Worm (Caenorhabditis elegans) whole organism, early embryonic: ENCODE data around the gene F46H6.5.

ENCODE experiments used
- B0310.2 ChIP-seq: sonication (generic microtip); optimal IDR thresholded peaks from 2 replicates; lab custom pipeline; 2016; ENCODE audit warnings: mild to moderate bottlenecking, missing genetic modification characterization, missing compliant biosample characterization
- aly-1 ChIP-seq: sonication (generic microtip); optimal IDR thresholded peaks from 2 replicates; lab custom pipeline; 2016; ENCODE audit warnings: missing genetic modification characterization, missing compliant biosample characterization
- ama-1 ChIP-seq: fragments of 150-350 bp; optimal IDR thresholded peaks from 2 replicates; lab custom pipeline; 2014
- ceh-13 ChIP-seq: fragments of 200-800 bp; sonication (Bioruptor generic); optimal IDR thresholded peaks from 2 replicates; lab custom pipeline; 2018; ENCODE audit warnings: mild to moderate bottlenecking, missing genetic modification characterization, missing compliant biosample characterization
- ceh-36 ChIP-seq: sonication (generic microtip); optimal IDR thresholded peaks from 2 replicates; lab custom pipeline; 2016; ENCODE audit warnings: missing genetic modification characterization, inconsistent platforms, missing compliant biosample characterization
- ets-7 ChIP-seq: sonication (generic microtip); optimal IDR thresholded peaks from 2 replicates; lab custom pipeline; 2016; ENCODE audit warnings: missing genotype, missing genetic modification characterization, missing compliant biosample characterization
- flt-1 ChIP-seq: fragments of 200-800 bp; sonication (Bioruptor generic); IDR thresholded peaks from 2 replicates; pipeline ENCODE4 v1.3.6; 2022; ENCODE audit warnings: missing genetic modification characterization, missing compliant biosample characterization
- hmbx-1 ChIP-seq: sonication (generic microtip); optimal IDR thresholded peaks from 2 replicates; lab custom pipeline; 2016; ENCODE audit warnings: mild to moderate bottlenecking, missing genetic modification characterization, missing compliant biosample characterization
- hnd-1 ChIP-seq: sonication (generic microtip); optimal IDR thresholded peaks from 2 replicates; lab custom pipeline; 2016; ENCODE audit warnings: missing genetic modification characterization, missing compliant biosample characterization
- pes-1 ChIP-seq: fragments of 200-800 bp; sonication (Bioruptor generic); IDR thresholded peaks from 2 replicates; pipeline ENCODE4 v1.3.6; 2022; ENCODE audit warnings: missing genetic modification reagents, missing genetic modification characterization, missing compliant biosample characterization
- scrt-1 ChIP-seq: fragments of 200-800 bp; sonication (Bioruptor generic); IDR thresholded peaks from 2 replicates; pipeline ENCODE4 v1.3.6; 2022; ENCODE audit warnings: missing genetic modification characterization, missing compliant biosample characterization
- tra-4 ChIP-seq: sonication (generic microtip); optimal IDR thresholded peaks from 2 replicates; lab custom pipeline; 2017; ENCODE audit warnings: missing genetic modification characterization, missing compliant biosample characterization

ce11 chrX:4469297-4469816 is 22.7 kb downstream of the F46H6.5 start, which contains the start of gene asb-2:
- TF ChIP-seq ceh-13 (GFP tag; lab: Kevin White, UChicago), result no peak
- no peak for TF ChIP-seq ama-1
- no peak for TF ChIP-seq hmbx-1
- TF ChIP-seq pes-1 (GFP tag; lab: Robert Waterston, UW), result no peak
- TF ChIP-seq scrt-1 (GFP tag; lab: Robert Waterston, UW), result no peak
- TF ChIP-seq flt-1, result no peak
- no peak for TF ChIP-seq aly-1
- TF ChIP-seq tra-4 (tag; lab: Kevin White, UChicago), result no peak
- no peak for TF ChIP-seq ets-7 (tag; lab: Kevin White, UChicago)
- TF ChIP-seq hnd-1 (tag; lab: Kevin White, UChicago), result no peak
- no peak for TF ChIP-seq ceh-36
- TF ChIP-seq B0310.2 (tag; lab: Kevin White, UChicago), result no peak
